Worm (Caenorhabditis elegans): ENCODE measurements around the gene T13H5.8.

T13H5.8 gene

ce11 chrII:8515521-8515920 lies 2.8 kb upstream of the T13H5.8 start:
- TF ChIP-seq F57A8.1 (GFP tag; optimal IDR thresholded peaks at IDR 0.05) (no peak), attf-6 (GFP tag; IDR thresholded peaks at IDR 0.05) (no peak), nhr-80 (tag; optimal IDR thresholded peaks at IDR 0.05) (peak; percentile 56), hrde-1 (tag; optimal IDR thresholded peaks at IDR 0.05; ENCODE audit: borderline replicate concordance) (no peak), sdz-38 (tag; optimal IDR thresholded peaks at IDR 0.05) (no peak), nfya-2 (GFP tag; IDR thresholded peaks at IDR 0.05) (no peak), cebp-1 (GFP tag; IDR thresholded peaks at IDR 0.05) (no peak), cebp-1 (tag; optimal IDR thresholded peaks at IDR 0.05) (peak; percentile 59)

DNA sequence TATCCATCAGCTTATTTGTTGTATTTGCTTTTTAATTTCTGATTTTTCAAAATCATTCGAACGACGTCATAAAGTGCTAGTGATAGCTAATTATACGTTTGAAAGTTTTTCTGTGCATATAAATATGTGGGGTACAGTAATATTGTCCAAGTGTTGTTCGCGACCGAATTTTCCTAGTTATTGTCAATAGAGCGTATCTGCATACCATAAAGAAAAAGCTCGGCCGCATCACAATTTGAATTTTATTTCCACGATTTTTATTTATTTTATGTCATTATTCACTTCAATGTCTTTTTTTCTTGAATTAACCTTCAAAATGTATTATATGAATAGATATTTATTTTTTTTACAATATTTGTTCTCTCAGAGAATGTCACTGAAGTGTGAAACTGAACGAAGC lies 1.5 kb upstream of the T13H5.8 start, which contains the start of gene rnh-2:
TSS of gene rnh-2 (plus strand) at position 368 of the 400 bp plus-strand sequence.
- TF ChIP-seq F57C9.4 (tag; optimal IDR thresholded peaks at IDR 0.05) (no peak), mcd-1 (GFP tag; IDR thresholded peaks at IDR 0.05) (peak; percentile 94), let-526 (GFP tag; IDR thresholded peaks at IDR 0.05) (no peak), madf-10 (tag; optimal IDR thresholded peaks at IDR 0.05) (peak; percentile 49), F57A8.1 (GFP tag; optimal IDR thresholded peaks at IDR 0.05) (no peak), snpc-4 (GFP tag; optimal IDR thresholded peaks at IDR 0.05) (no peak), snpc-4 (tag; optimal IDR thresholded peaks at IDR 0.05) (peak in 2 of 4 experiments; percentile 57 to 68), ets-4 (GFP tag; optimal IDR thresholded peaks at IDR 0.05) (no peak), Y95B8A.8 (GFP tag; IDR thresholded peaks at IDR 0.05) (0 out of 2 replicates have a peak, but pooled peaks have one; percentile 14), Y79H2A.3 (GFP tag; conservative IDR thresholded peaks at IDR 0.05) (no peak), F22D6.2 (tag; optimal IDR thresholded peaks at IDR 0.05) (no peak), tbx-9 (tag; optimal IDR thresholded peaks at IDR 0.05; ENCODE audit: borderline replicate concordance) (no peak), lag-1 (GFP tag; IDR thresholded peaks at IDR 0.05) (no peak), repo-1 (tag; optimal IDR thresholded peaks at IDR 0.05) (no peak), C17E4.6 (GFP tag; IDR thresholded peaks at IDR 0.05) (no peak), F39B2.1 (GFP tag; IDR thresholded peaks at IDR 0.05) (no peak), D2030.7 (GFP tag; IDR thresholded peaks at IDR 0.05) (peak; percentile 62), dox-1 (GFP tag; IDR thresholded peaks at IDR 0.05) (peak; percentile 84), B0336.3 (GFP tag; IDR thresholded peaks at IDR 0.05) (no peak), efl-1 (GFP tag; optimal IDR thresholded peaks at IDR 0.05) (peak; percentile 37), egl-44 (GFP tag; IDR thresholded peaks at IDR 0.05) (no peak), snpc-3.4 (tag; optimal IDR thresholded peaks at IDR 0.05) (peak; percentile 35), F55B11.4 (tag; optimal IDR thresholded peaks at IDR 0.05; ENCODE audit: borderline replicate concordance, insufficient read depth) (no peak), zfh-2 (GFP tag; conservative IDR thresholded peaks at IDR 0.05) (no peak), ceh-79 (tag; optimal IDR thresholded peaks at IDR 0.05) (no peak), F52B5.7 (tag; optimal IDR thresholded peaks at IDR 0.05) (no peak), ekl-4 (GFP tag; IDR thresholded peaks at IDR 0.05) (no peak), rec-8 (tag; optimal IDR thresholded peaks at IDR 0.05) (peak in 1 of 2 experiments; percentile 39), T07F8.4 (tag; optimal IDR thresholded peaks at IDR 0.05) (no peak), unc-62 (GFP tag; optimal IDR thresholded peaks at IDR 0.05) (no peak), hmg-1.2 (GFP tag; IDR thresholded peaks at IDR 0.05) (peak; percentile 60), K11D2.4 (GFP tag; IDR thresholded peaks at IDR 0.05) (0 out of 2 replicates have a peak, but pooled peaks have one; percentile 23), gei-17 (GFP tag; optimal IDR thresholded peaks at IDR 0.05) (no peak), rcor-1 (GFP tag; IDR thresholded peaks at IDR 0.05) (0 out of 2 replicates have a peak, but pooled peaks have one; percentile 33), ZK185.1 (tag; optimal IDR thresholded peaks at IDR 0.05; ENCODE audit: poor library complexity, severe bottlenecking) (peak; percentile 84), sdz-38 (tag; optimal IDR thresholded peaks at IDR 0.05) (no peak), nhr-90 (tag; optimal IDR thresholded peaks at IDR 0.05) (no peak), ztf-28 (GFP tag; IDR thresholded peaks at IDR 0.05) (0 out of 2 replicates have a peak, but pooled peaks have one; percentile 37), F33H1.4 (GFP tag; IDR thresholded peaks at IDR 0.05) (peak; percentile 65), hmg-20 (GFP tag; IDR thresholded peaks at IDR 0.05) (no peak), fkh-3 (tag; optimal IDR thresholded peaks at IDR 0.05) (no peak), lin-26 (GFP tag; IDR thresholded peaks at IDR 0.05) (no peak)

All from whole organism, young adult.